Fruit fly (Drosophila melanogaster) whole organism, adult: ENCODE data around the gene Fatp1.

Experiments
- CG14711 ChIP-seq: fragments of 200-800 bp; sonication (Bioruptor generic); optimal IDR thresholded peaks from 2 replicates; lab custom pipeline; 2018; ENCODE audit warnings: missing biosample characterization, mild to moderate bottlenecking, missing genetic modification characterization, moderate library complexity
- Hr96 ChIP-seq: fragments of 200-800 bp; sonication (Bioruptor generic); optimal IDR thresholded peaks from 2 replicates; lab custom pipeline; 2016; ENCODE audit warnings: missing biosample characterization, missing genetic modification characterization
- cnc ChIP-seq, 2 experiments: fragments of >200 bp; optimal IDR thresholded peaks; 2 replicates each; lab custom pipeline; 2017

- TF ChIP-seq CG14711 (no peak), cnc (optimal IDR thresholded peaks at IDR 0.05; lab: Kevin White, UChicago) (no peak), Hr96 (GFP tag; lab: Kevin White, UChicago) (no peak)
These were observed 12.1 kb downstream of the Fatp1 start for dm6 chr2L:10504895-10505294.
